Fruit fly (Drosophila melanogaster) whole organism, embryonic: ENCODE data around the gene CG32483.

Experiments
- CG1024 ChIP-seq: fragments of 200-800 bp; sonication (Bioruptor generic); IDR thresholded peaks from 2 replicates; pipeline ENCODE4 v1.3.6; 2022; ENCODE audit warnings: missing biosample characterization, missing genetic modification characterization
- CG12071 ChIP-seq: fragments of 200-800 bp; sonication (Bioruptor generic); optimal IDR thresholded peaks from 3 replicates; lab custom pipeline; 2018; ENCODE audit warnings: missing biosample characterization, mild to moderate bottlenecking, missing genetic modification characterization
- CG12391 ChIP-seq: fragments of 200-800 bp; sonication (Bioruptor generic); optimal IDR thresholded peaks from 3 replicates; lab custom pipeline; 2018; ENCODE audit warnings: missing biosample characterization, mild to moderate bottlenecking, missing genetic modification characterization, moderate library complexity
- CG12942 ChIP-seq: fragments of 200-800 bp; sonication (Bioruptor generic); optimal IDR thresholded peaks from 3 replicates; lab custom pipeline; 2016; ENCODE audit warnings: missing biosample characterization, missing genetic modification characterization
- CG13775 ChIP-seq: fragments of 200-800 bp; sonication (Bioruptor generic); optimal IDR thresholded peaks from 3 replicates; lab custom pipeline; 2017; ENCODE audit warnings: missing biosample characterization, mild to moderate bottlenecking, missing genetic modification characterization
- CG14710 ChIP-seq: fragments of 200-800 bp; sonication (Bioruptor generic); optimal IDR thresholded peaks from 3 replicates; lab custom pipeline; 2019; ENCODE audit warnings: missing biosample characterization, mild to moderate bottlenecking, missing genetic modification characterization, moderate library complexity
- CG1647 ChIP-seq: fragments of 200-800 bp; sonication (Bioruptor generic); optimal IDR thresholded peaks from 3 replicates; lab custom pipeline; 2016; ENCODE audit warnings: missing biosample characterization, missing genetic modification characterization
- CG16815 ChIP-seq: fragments of 200-800 bp; sonication (Bioruptor generic); optimal IDR thresholded peaks from 3 replicates; lab custom pipeline; 2017; ENCODE audit warnings: missing biosample characterization, mild to moderate bottlenecking, missing genetic modification characterization
- CG16863 ChIP-seq: fragments of 200-800 bp; sonication (Bioruptor generic); optimal IDR thresholded peaks from 3 replicates; lab custom pipeline; 2016; ENCODE audit warnings: missing biosample characterization, missing genetic modification characterization
- CG18476 ChIP-seq: fragments of 200-800 bp; sonication (Bioruptor generic); optimal IDR thresholded peaks from 2 replicates; lab custom pipeline; 2016; ENCODE audit warnings: missing biosample characterization, mild to moderate bottlenecking, missing genetic modification characterization
- CG18764 ChIP-seq: fragments of 200-800 bp; sonication (Bioruptor generic); optimal IDR thresholded peaks from 3 replicates; lab custom pipeline; 2016; ENCODE audit warnings: missing biosample characterization, missing genetic modification characterization
- CG2678 ChIP-seq: fragments of 200-800 bp; sonication (Bioruptor generic); optimal IDR thresholded peaks from 3 replicates; lab custom pipeline; 2019; ENCODE audit warnings: missing biosample characterization, mild to moderate bottlenecking, missing genetic modification characterization, moderate library complexity
- CG30403 ChIP-seq: fragments of 200-800 bp; sonication (Bioruptor generic); optimal IDR thresholded peaks from 3 replicates; lab custom pipeline; 2016; ENCODE audit warnings: missing biosample characterization, missing genetic modification characterization
- CG31441 ChIP-seq: fragments of 200-800 bp; sonication (Bioruptor generic); IDR thresholded peaks from 2 replicates; pipeline ENCODE4 v1.3.6; 2022; ENCODE audit warnings: missing biosample characterization, missing genetic modification characterization
- CG3726 ChIP-seq: fragments of 200-800 bp; sonication (Bioruptor generic); IDR thresholded peaks from 3 replicates; pipeline ENCODE4, ENCODE4 v1.3.6; 2022; ENCODE audit warnings: missing biosample characterization, missing genetic modification characterization
- CG7357 ChIP-seq: fragments of 200-800 bp; sonication (Bioruptor generic); IDR thresholded peaks from 3 replicates; pipeline ENCODE4 v1.3.6; 2022; ENCODE audit warnings: missing biosample characterization, missing genetic modification characterization
- CG7556 ChIP-seq: fragments of 200-800 bp; sonication (Bioruptor generic); optimal IDR thresholded peaks from 2 replicates; lab custom pipeline; 2017; ENCODE audit warnings: missing biosample characterization, mild to moderate bottlenecking, missing genetic modification characterization
- CG8281 ChIP-seq: fragments of 200-800 bp; sonication (Bioruptor generic); optimal IDR thresholded peaks from 2 replicates; lab custom pipeline; 2018; ENCODE audit warnings: missing biosample characterization, mild to moderate bottlenecking, missing genetic modification characterization, moderate library complexity
- CG9437 ChIP-seq: fragments of 200-800 bp; sonication (Bioruptor generic); optimal IDR thresholded peaks from 2 replicates; lab custom pipeline; 2018; ENCODE audit warnings: missing biosample characterization, mild to moderate bottlenecking, missing genetic modification characterization
- D19A ChIP-seq: fragments of 200-800 bp; optimal IDR thresholded peaks from 3 replicates; lab custom pipeline; 2019; ENCODE audit warnings: missing biosample characterization, mild to moderate bottlenecking, missing genetic modification characterization, moderate library complexity
- HLH3B ChIP-seq: fragments of 200-800 bp; sonication (Bioruptor generic); IDR thresholded peaks from 2 replicates; pipeline ENCODE4 v1.3.6; 2022; ENCODE audit warnings: missing biosample characterization, missing genetic modification characterization
- Hmr ChIP-seq: fragments of 200-800 bp; sonication (Bioruptor generic); optimal IDR thresholded peaks from 3 replicates; lab custom pipeline; 2017; ENCODE audit warnings: mild to moderate bottlenecking, missing biosample characterization, missing genetic modification reagents, missing genetic modification characterization
- Lhr ChIP-seq: fragments of 200-800 bp; sonication (Bioruptor generic); optimal IDR thresholded peaks from 3 replicates; lab custom pipeline; 2017; ENCODE audit warnings: mild to moderate bottlenecking, missing biosample characterization, missing genetic modification reagents, missing genetic modification characterization
- Mad ChIP-seq: fragments of 200-800 bp; sonication (Bioruptor generic); optimal IDR thresholded peaks from 2 replicates; lab custom pipeline; 2016; ENCODE audit warnings: missing biosample characterization, missing genetic modification characterization
- Med ChIP-seq: fragments of 200-800 bp; sonication (Bioruptor generic); peaks from one replicate; lab custom pipeline; 2016; ENCODE audit warnings: missing biosample characterization, missing genetic modification characterization, mild to moderate bottlenecking, inconsistent platforms, moderate library complexity
- Oli ChIP-seq: fragments of 200-800 bp; sonication (Bioruptor generic); optimal IDR thresholded peaks from 2 replicates; lab custom pipeline; 2018; ENCODE audit warnings: missing biosample characterization, mild to moderate bottlenecking, missing genetic modification characterization, moderate library complexity
- Scr ChIP-seq: fragments of 200-800 bp; sonication (Bioruptor generic); IDR thresholded peaks from 2 replicates; pipeline ENCODE4 v1.3.6; 2022; ENCODE audit warnings: missing biosample characterization, missing genetic modification characterization; ENCODE audit not compliant: partially characterized antibody
- ap ChIP-seq: fragments of 200-800 bp; sonication (Bioruptor generic); IDR thresholded peaks from 2 replicates; pipeline ENCODE4 v1.3.6; 2022; ENCODE audit warnings: missing biosample characterization, missing genetic modification characterization
- az2 ChIP-seq: fragments of 200-800 bp; sonication (Bioruptor generic); optimal IDR thresholded peaks from 3 replicates; lab custom pipeline; 2016; ENCODE audit warnings: missing biosample characterization, missing genetic modification characterization
- corto ChIP-seq: fragments of 200-800 bp; sonication (Bioruptor generic); optimal IDR thresholded peaks from 2 replicates; lab custom pipeline; 2016; ENCODE audit warnings: missing biosample characterization, mild to moderate bottlenecking, missing genetic modification characterization, moderate library complexity
- croc ChIP-seq: fragments of 200-800 bp; sonication (Bioruptor generic); conservative IDR thresholded peaks from 3 replicates; pipeline ENCODE4 v1.3.6; 2022; ENCODE audit warnings: missing biosample characterization, missing genetic modification characterization
- dm ChIP-seq: fragments of 200-800 bp; sonication (Bioruptor generic); optimal IDR thresholded peaks from 3 replicates; lab custom pipeline; 2016; ENCODE audit warnings: missing biosample characterization, missing genetic modification characterization
- ems ChIP-seq: fragments of 200-800 bp; sonication (Bioruptor generic); optimal IDR thresholded peaks from 3 replicates; lab custom pipeline; 2016; ENCODE audit warnings: missing biosample characterization, missing genetic modification characterization
- fd64A ChIP-seq: fragments of 200-800 bp; sonication (Bioruptor generic); optimal IDR thresholded peaks from 3 replicates; lab custom pipeline; 2018; ENCODE audit warnings: missing biosample characterization, mild to moderate bottlenecking, missing genetic modification characterization
- gcm ChIP-seq: fragments of 200-800 bp; sonication (Bioruptor generic); optimal IDR thresholded peaks from 2 replicates; lab custom pipeline; 2019; ENCODE audit warnings: missing biosample characterization, mild to moderate bottlenecking, missing genetic modification characterization, moderate library complexity
- gsb-n ChIP-seq: fragments of 200-800 bp; sonication (Bioruptor generic); optimal IDR thresholded peaks from 3 replicates; lab custom pipeline; 2018; ENCODE audit warnings: missing biosample characterization, mild to moderate bottlenecking, missing genetic modification characterization
- inv ChIP-seq: fragments of 200-800 bp; sonication (Bioruptor generic); IDR thresholded peaks from 2 replicates; pipeline ENCODE4 v1.3.6; 2022; ENCODE audit warnings: missing biosample characterization, missing genetic modification characterization; ENCODE audit not compliant: partially characterized antibody
- lov ChIP-seq, 2 experiments: fragments of 200-800 bp in 1 of 2; fragments of >200 bp in 1 of 2; sonication (Bioruptor generic) in 1 of 2; IDR thresholded peaks in 1 of 2; optimal IDR thresholded peaks in 1 of 2; 2 replicates in 1 of 2; 3 replicates in 1 of 2; pipeline versions ENCODE4 v1.3.6 to Lab custom; 2017 to 2022; ENCODE audit warnings: missing biosample characterization in 1 of 2, missing genetic modification characterization in 1 of 2
- nom ChIP-seq: fragments of 200-800 bp; sonication (Bioruptor generic); optimal IDR thresholded peaks from 2 replicates; lab custom pipeline; 2017; ENCODE audit warnings: missing biosample characterization, missing genetic modification characterization, mild to moderate bottlenecking, moderate library complexity, missing genetic modification reagents
- pb ChIP-seq: fragments of 200-800 bp; sonication (Bioruptor generic); optimal IDR thresholded peaks from 3 replicates; lab custom pipeline; 2016; ENCODE audit warnings: missing biosample characterization, missing genetic modification characterization
- prd ChIP-seq, 3 experiments: fragments of >200 bp in 2 of 3; fragments of 200-800 bp in 1 of 3; sonication (Bioruptor generic) in 1 of 3; optimal IDR thresholded peaks in 2 of 3; IDR thresholded peaks in 1 of 3; 2 replicates in 2 of 3; 3 replicates in 1 of 3; pipeline versions ENCODE4 v1.3.6 to Lab custom; 2017 to 2022; ENCODE audit warnings: missing biosample characterization in 1 of 3, missing genetic modification characterization in 1 of 3
- ranshi ChIP-seq: fragments of 200-800 bp; sonication (Bioruptor generic); IDR thresholded peaks from 2 replicates; pipeline ENCODE4 v1.3.6; 2022; ENCODE audit warnings: missing biosample characterization, missing genetic modification characterization
- scrt ChIP-seq: fragments of 200-800 bp; sonication (Bioruptor generic); optimal IDR thresholded peaks from 2 replicates; lab custom pipeline; 2018; ENCODE audit warnings: missing biosample characterization, mild to moderate bottlenecking, missing genetic modification characterization, moderate library complexity
- shn ChIP-seq: fragments of 200-800 bp; sonication (Bioruptor generic); optimal IDR thresholded peaks from 3 replicates; lab custom pipeline; 2016; ENCODE audit warnings: missing biosample characterization, missing genetic modification characterization
- tin ChIP-seq: fragments of 200-800 bp; sonication (Bioruptor generic); optimal IDR thresholded peaks from 3 replicates; lab custom pipeline; 2016; ENCODE audit warnings: missing biosample characterization, missing genetic modification characterization
- unpg ChIP-seq: fragments of 200-800 bp; sonication (Bioruptor generic); optimal IDR thresholded peaks from 3 replicates; lab custom pipeline; 2018; ENCODE audit warnings: missing biosample characterization, mild to moderate bottlenecking, missing genetic modification characterization, moderate library complexity
- wor ChIP-seq: fragments of 200-800 bp; sonication (Bioruptor generic); IDR thresholded peaks from 2 replicates; pipeline ENCODE4 v1.3.6; 2022; ENCODE audit warnings: missing biosample characterization, missing genetic modification characterization
- zf30C ChIP-seq: fragments of 200-800 bp; sonication (Bioruptor generic); optimal IDR thresholded peaks from 3 replicates; lab custom pipeline; 2018; ENCODE audit warnings: missing biosample characterization, mild to moderate bottlenecking, missing genetic modification characterization

CG32483 gene

dm6 chr3L:725527-726191 is 35.8 kb upstream of the CG32483 start (continued):
- TF ChIP-seq ap (GFP tag; lab: Robert Waterston, UW) (peak; percentile 71), shn (GFP tag; lab: Kevin White, UChicago) (peak; percentile 75), pb (GFP tag; lab: Kevin White, UChicago) (peak; percentile 50), CG31441 (GFP tag; lab: Robert Waterston, UW) (peak; percentile 85), fd64A (GFP tag; lab: Kevin White, UChicago) (peak; percentile 16), CG18476 (GFP tag; lab: Kevin White, UChicago) (peak; percentile 47), Mad (GFP tag; lab: Kevin White, UChicago) (peak; percentile 76), gcm (peak; percentile 87), CG2678 (tag; lab: Kevin White, UChicago) (peak; percentile 48), scrt (GFP tag; lab: Kevin White, UChicago) (no peak), corto (GFP tag; lab: Kevin White, UChicago) (peak; percentile 63), CG12942 (GFP tag; lab: Kevin White, UChicago) (peak; percentile 67), Lhr (GFP tag; lab: Kevin White, UChicago) (peak; percentile 49), CG8281 (tag; lab: Kevin White, UChicago) (peak; percentile 36), ems (GFP tag; lab: Kevin White, UChicago) (peak; percentile 52), inv (no peak), Oli (tag; lab: Kevin White, UChicago) (peak; percentile 74), CG14710 (tag; lab: Kevin White, UChicago) (peak; percentile 93), lov (optimal IDR thresholded peaks at IDR 0.05; lab: Kevin White, UChicago) (no peak), lov (GFP tag; IDR thresholded peaks at IDR 0.05; lab: Robert Waterston, UW) (peak; percentile 95), CG1647 (GFP tag; lab: Kevin White, UChicago) (peak; percentile 12), dm (GFP tag; lab: Kevin White, UChicago) (peak; percentile 60), CG13775 (GFP tag; lab: Kevin White, UChicago) (peak; percentile 85), zf30C (peak; percentile 97), tin (GFP tag; lab: Kevin White, UChicago) (peak; percentile 88), CG12391 (peak; percentile 90), D19A (tag; lab: Kevin White, UChicago) (peak; percentile 83), CG18764 (peak; percentile 78), prd (optimal IDR thresholded peaks at IDR 0.05; lab: Kevin White, UChicago) (no peak), prd (GFP tag; IDR thresholded peaks at IDR 0.05; lab: Robert Waterston, UW) (peak; percentile 94), Med (GFP tag; lab: Kevin White, UChicago) (peak; percentile 90), Hmr (GFP tag; lab: Kevin White, UChicago) (no peak), CG1024 (GFP tag; lab: Robert Waterston, UW) (peak; percentile 77), CG7357 (GFP tag; lab: Robert Waterston, UW) (peak; percentile 65; the same call in 1 of the 3 replicates), CG16815 (GFP tag; lab: Kevin White, UChicago) (peak; percentile 93), CG16863 (GFP tag; lab: Kevin White, UChicago) (peak; percentile 84), CG12071 (no peak), ranshi (peak; percentile 77; the same call in 1 of the 2 replicates), az2 (GFP tag; lab: Kevin White, UChicago) (peak; percentile 86), Scr (no peak), CG3726 (GFP tag; lab: Robert Waterston, UW) (peak; percentile 69; the same call in 2 of the 3 replicates), wor (GFP tag; lab: Robert Waterston, UW) (peak; percentile 58; the same call in 1 of the 2 replicates), HLH3B (GFP tag; lab: Robert Waterston, UW) (peak; percentile 54; the same call in 1 of the 2 replicates), unpg (GFP tag; lab: Kevin White, UChicago) (peak; percentile 82), gsb-n (peak; percentile 88), croc (peak; percentile 89), nom (no peak), CG30403 (GFP tag; lab: Kevin White, UChicago) (peak; percentile 75), CG9437 (peak; percentile 25), CG7556 (GFP tag; lab: Kevin White, UChicago) (peak; percentile 76)
